Worm (Caenorhabditis elegans) whole organism, L4/young adult: ENCODE results near the gene nlp-19.

ENCODE experiments used
- W03F9.2 ChIP-seq: fragments of 150-350 bp; optimal IDR thresholded peaks from 2 replicates; lab custom pipeline; 2014; ENCODE audit warnings: missing biosample characterization, missing genetic modification characterization
- dao-5 ChIP-seq: sonication (generic microtip); optimal IDR thresholded peaks from 2 replicates; lab custom pipeline; 2016; ENCODE audit warnings: missing genotype, missing genetic modification characterization, moderate library complexity, missing compliant biosample characterization
- him-1 ChIP-seq: sonication (generic microtip); optimal IDR thresholded peaks from 2 replicates; lab custom pipeline; 2016; ENCODE audit warnings: missing genotype, missing genetic modification reagents, missing genetic modification characterization, missing compliant biosample characterization

ce11 chrX:10976447-10977196 lies 18.1 kb downstream of the nlp-19 start:
- TF ChIP-seq him-1 (tag; lab: Kevin White, UChicago) (no peak), W03F9.2 (tag; lab: Kevin White, UChicago) (no peak), dao-5 (no peak)
